Worm (Caenorhabditis elegans) whole organism, L4/young adult: ENCODE data around the gene fbxc-49.

Experiments used
- W03F9.2 ChIP-seq: fragments of 150-350 bp; optimal IDR thresholded peaks from 2 replicates; lab custom pipeline; 2014; ENCODE audit warnings: missing biosample characterization, missing genetic modification characterization
- dao-5 ChIP-seq: sonication (generic microtip); optimal IDR thresholded peaks from 2 replicates; lab custom pipeline; 2016; ENCODE audit warnings: missing genotype, missing genetic modification characterization, moderate library complexity, missing compliant biosample characterization
- him-1 ChIP-seq: sonication (generic microtip); optimal IDR thresholded peaks from 2 replicates; lab custom pipeline; 2016; ENCODE audit warnings: missing genotype, missing genetic modification reagents, missing genetic modification characterization, missing compliant biosample characterization

- no peak for TF ChIP-seq dao-5 (tag; lab: Kevin White, UChicago)
- TF ChIP-seq him-1 (tag; lab: Kevin White, UChicago), result no peak
- no peak for TF ChIP-seq W03F9.2 (tag; lab: Kevin White, UChicago)
Observed at ce11 chrII:2108295-2108694, 24.4 kb downstream of the fbxc-49 start, which contains the start of gene R52.4.
